Worm (Caenorhabditis elegans) whole organism, dauer: Measurements from ENCODE around the gene egl-21.

Source experiments
- unc-62 ChIP-seq: sonication (generic microtip); optimal IDR thresholded peaks from 2 replicates; lab custom pipeline; 2017; ENCODE audit warnings: missing biosample characterization, missing genetic modification reagents, missing genetic modification characterization

egl-21 gene

ce11 chrIV:10481695-10482094 lies at the start of gene egl-21:
Gene egl-21 (minus strand): TSS chrIV:10481844.
- no peak for TF ChIP-seq unc-62 (GFP tag; lab: Kevin White, UChicago)

ce11 chrIV:10530648-10531047 lies 49.0 kb upstream of the egl-21 start, which contains the start of gene T07G12.2:
Gene T07G12.2 (plus strand): TSS chrIV:10530709.
- no peak for TF ChIP-seq unc-62 (GFP tag; lab: Kevin White, UChicago)

DNA sequence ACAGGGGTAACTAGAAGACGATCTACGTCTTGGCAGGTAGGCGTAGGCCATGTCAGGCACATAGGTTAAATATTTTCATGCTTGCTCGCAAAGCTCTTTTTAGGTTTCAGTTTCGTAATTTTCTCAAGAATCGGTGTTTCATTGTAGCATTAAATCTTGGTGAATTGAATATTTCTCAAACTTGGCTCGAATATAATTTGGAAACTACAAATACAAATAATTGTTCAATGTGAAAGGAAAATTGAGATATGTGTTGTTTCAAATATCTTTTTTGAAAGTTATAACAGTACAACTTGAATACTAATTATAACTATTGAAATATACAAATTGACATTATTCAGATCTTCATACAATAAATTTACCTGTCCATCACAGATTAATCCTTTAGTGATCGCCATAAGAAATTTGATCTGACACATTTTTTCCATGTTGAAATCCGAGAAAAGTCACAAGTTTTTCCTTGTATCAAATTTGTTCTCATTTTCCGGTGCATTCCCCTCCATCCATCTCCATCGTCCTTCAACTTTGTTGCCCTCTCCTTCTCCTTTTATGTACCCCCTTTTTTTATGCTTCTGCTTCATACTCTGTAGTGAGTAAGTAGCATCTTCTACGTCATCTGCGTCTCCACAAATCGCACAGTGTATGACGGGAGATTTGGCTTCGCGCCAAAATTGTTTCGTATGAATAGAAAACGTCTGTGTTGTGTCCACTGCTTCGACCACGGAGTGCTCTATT lies 42.6 kb upstream of the egl-21 start, which contains the start of gene C02F4.5:
C02F4.5 (minus strand) TSS at position 51 of the 735 bp plus-strand sequence.
- TF ChIP-seq unc-62 (GFP tag; lab: Kevin White, UChicago) = no peak

DNA sequence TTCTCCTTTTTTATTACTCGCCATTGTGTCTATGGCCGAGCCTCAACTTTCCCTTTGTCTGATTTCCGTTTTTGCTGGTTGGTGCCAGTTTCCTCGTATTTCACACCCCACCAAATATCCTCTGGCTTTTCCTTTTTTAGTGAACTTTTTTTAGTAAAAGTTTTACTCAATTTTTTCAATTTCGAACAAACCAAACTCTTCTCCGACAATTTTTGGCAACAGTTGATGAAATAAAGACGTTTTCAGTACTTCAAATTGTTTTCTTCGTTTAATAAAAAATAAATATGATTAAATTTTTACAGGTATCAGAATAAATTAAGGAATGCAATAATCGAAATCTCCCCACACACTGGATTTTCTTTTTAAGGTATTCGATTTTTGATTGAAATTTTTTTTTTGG lies 39.5 kb upstream of the egl-21 start, which contains the start of gene cal-4:
cal-4 (plus strand) TSS at position 301 of the 400 bp plus-strand sequence.
- no peak for TF ChIP-seq unc-62 (GFP tag; lab: Kevin White, UChicago)

DNA sequence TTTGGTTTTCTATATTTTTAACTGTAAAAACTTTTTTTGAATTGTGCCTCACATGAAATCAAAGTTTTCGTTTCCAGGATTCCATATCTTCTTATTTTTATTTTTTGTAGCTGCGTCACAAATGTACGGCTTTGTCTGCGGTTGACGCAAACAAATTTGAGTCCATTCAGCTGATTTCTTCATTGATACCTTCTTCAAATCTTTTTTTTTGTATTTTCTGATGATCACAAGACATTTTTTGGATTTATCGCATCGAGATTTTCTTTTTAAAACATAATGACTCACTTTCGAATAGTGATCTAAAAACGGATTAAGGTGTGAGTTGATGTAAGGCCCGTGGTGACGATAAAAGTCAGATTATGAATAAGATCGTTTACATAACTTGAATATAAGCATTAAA lies 37.0 kb upstream of the egl-21 start:
- no peak for TF ChIP-seq unc-62 (GFP tag; lab: Kevin White, UChicago)

ce11 chrIV:10515128-10515527 lies 33.5 kb upstream of the egl-21 start, which contains the start of gene C02F4.4:
Gene C02F4.4 (minus strand): TSS chrIV:10515228.
- no peak for TF ChIP-seq unc-62 (GFP tag; lab: Kevin White, UChicago)

- TF ChIP-seq unc-62 (GFP tag; lab: Kevin White, UChicago) = no peak
These were observed 31.6 kb upstream of the egl-21 start for ce11 chrIV:10513266-10513665.

DNA sequence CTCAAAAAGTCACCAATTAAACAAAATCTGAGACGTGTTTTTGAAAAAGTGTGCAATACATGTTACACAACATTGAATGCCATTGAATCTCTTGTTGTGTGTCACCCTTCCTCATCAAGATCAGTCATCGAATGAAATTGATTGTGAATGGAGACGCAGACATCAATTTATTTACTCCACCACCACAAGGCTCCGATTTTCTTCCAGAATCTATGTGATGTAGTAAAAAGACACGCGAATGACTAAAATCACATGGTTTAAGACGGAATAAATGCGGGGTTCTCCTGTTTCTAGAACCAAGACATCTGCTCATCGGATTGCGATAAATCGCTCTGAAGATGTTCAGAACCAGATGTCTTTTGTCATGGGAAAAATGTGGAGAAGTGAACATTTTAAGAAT lies 31.1 kb upstream of the egl-21 start:
- TF ChIP-seq unc-62 (GFP tag; lab: Kevin White, UChicago) = no peak

DNA sequence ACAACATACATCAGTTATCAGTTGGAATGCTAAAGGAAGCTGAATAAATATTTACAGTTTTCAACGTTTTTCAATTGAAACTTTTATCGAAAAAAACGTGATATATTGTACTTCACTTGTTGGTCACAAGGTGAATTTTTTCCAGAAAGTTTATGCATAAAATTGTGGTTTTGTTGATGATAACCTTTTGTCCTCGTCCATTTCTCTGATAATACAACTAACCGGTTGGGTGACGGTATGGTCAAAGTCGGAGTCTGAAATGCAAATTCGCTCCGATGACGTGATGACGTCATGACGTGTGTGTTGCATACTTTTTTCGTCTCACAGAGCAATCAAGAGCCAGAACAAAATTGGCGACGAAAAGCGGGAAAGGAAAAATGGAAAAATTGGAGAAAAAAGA lies 29.8 kb upstream of the egl-21 start:
- no peak for TF ChIP-seq unc-62 (GFP tag; lab: Kevin White, UChicago)

ce11 chrIV:10507586-10507985 lies 25.9 kb upstream of the egl-21 start:
- no peak for TF ChIP-seq unc-62 (GFP tag; lab: Kevin White, UChicago)

DNA sequence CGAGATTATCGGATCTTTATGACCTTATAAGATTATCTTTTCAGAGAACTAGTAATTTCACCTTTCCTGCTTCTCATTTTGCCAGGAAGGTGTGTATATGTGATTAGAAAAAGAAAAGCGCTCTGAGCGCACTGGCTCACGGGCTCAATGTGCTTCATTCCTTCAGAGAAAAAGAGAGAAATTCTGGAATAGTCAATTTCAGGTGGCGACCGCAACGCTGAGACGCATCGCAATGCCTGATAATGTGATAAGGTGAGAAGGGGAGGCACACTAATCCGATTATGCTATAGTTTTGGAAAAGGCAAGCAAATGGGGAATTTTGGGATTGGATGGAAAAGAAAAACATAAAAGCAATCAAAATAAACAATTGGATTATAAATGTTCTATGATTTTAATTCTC lies 24.4 kb upstream of the egl-21 start:
- no peak for TF ChIP-seq unc-62 (GFP tag; lab: Kevin White, UChicago)

ce11 chrIV:10505016-10505415 lies 23.4 kb upstream of the egl-21 start:
- TF ChIP-seq unc-62 (GFP tag; lab: Kevin White, UChicago) = no peak

- no peak for TF ChIP-seq unc-62 (GFP tag; lab: Kevin White, UChicago)
These were observed 22.1 kb upstream of the egl-21 start for ce11 chrIV:10503750-10504232.

ce11 chrIV:10502345-10502744 lies 20.7 kb upstream of the egl-21 start:
- no peak for TF ChIP-seq unc-62 (GFP tag; lab: Kevin White, UChicago)

DNA sequence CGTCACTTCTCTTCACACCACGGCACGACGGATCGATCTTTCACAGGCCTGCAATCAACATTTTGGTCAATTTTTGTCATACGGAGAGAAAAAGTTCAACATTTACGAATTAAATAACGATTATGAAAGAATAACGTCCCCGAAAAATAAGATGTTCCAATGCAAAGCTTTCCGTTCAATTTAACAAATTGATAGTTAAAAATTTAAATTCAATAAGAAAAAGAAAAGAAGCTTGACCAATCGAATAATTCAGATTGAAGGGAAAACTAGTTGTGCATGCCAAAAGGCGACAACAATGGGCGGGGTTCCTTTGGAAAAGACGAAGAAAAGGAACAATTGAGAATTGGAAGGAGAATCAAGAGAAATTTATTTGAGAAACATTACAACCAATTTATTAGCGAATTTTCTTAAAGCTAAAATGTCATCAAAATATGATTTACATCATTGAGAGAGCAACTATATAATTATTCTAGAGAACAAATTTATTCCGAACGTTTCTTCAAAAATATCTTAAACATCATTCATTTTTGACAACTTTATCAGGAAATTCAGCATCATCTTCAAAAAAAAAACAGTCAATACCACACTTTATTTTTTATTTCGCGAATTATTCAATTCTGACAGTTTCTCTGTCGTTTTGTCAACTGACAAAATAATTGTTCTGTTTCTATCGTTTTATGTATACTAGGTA lies 20.1 kb upstream of the egl-21 start, which contains the start of gene tax-6:
tax-6 (minus strand) TSS at position 51 of the 691 bp plus-strand sequence.
- no peak for TF ChIP-seq unc-62 (GFP tag; lab: Kevin White, UChicago)

DNA sequence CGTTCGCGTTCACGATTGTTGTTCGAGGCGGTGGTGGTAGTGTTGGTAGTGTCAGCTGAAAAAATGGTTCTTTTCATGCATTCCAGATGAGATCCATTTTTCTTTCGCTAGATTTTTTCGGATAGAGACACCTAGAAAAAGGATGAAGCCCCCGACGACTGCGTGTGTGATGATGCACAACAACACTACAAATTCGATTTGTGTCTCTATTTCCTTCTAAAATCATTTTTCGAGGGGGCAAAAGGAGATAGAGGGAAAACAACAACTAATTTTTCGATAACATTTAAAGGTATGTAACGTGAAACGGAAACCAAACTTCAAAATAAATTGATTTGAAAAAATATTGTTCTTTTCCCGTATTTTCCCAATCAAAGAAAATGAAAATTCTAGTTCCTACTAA lies 18.8 kb upstream of the egl-21 start:
- TF ChIP-seq unc-62 (GFP tag; lab: Kevin White, UChicago) = no peak
